Fruit fly (Drosophila melanogaster) whole organism, wandering third instar larva: Measurements from ENCODE around the gene Pgant35A.

ENCODE experiments used
- Abd-B ChIP-seq: fragments of >200 bp; optimal IDR thresholded peaks from 2 replicates; lab custom pipeline; 2017; ENCODE audit warnings: missing biosample characterization, missing genetic modification characterization
- CG32264 ChIP-seq: fragments of 200-800 bp; sonication (Bioruptor generic); optimal IDR thresholded peaks from 2 replicates; lab custom pipeline; 2016; ENCODE audit warnings: missing biosample characterization, missing genetic modification characterization
- CG9705 ChIP-seq: fragments of 200-800 bp; sonication (Bioruptor generic); optimal IDR thresholded peaks from 2 replicates; lab custom pipeline; 2018; ENCODE audit warnings: missing biosample characterization, mild to moderate bottlenecking, missing genetic modification characterization
- CrebA ChIP-seq: fragments of 200-800 bp; sonication (Bioruptor generic); optimal IDR thresholded peaks from 2 replicates; lab custom pipeline; 2016; ENCODE audit warnings: missing biosample characterization, mild to moderate bottlenecking, missing genetic modification characterization, borderline replicate concordance
- Dfd ChIP-seq: fragments of >200 bp; optimal IDR thresholded peaks from 2 replicates; lab custom pipeline; 2017; ENCODE audit warnings: missing biosample characterization, missing genetic modification characterization
- Dif ChIP-seq: fragments of 200-275, 200-300 bp; sonication (Bioruptor generic); optimal IDR thresholded peaks from 2 replicates; lab custom pipeline; 2018; ENCODE audit warnings: missing biosample characterization, missing genetic modification characterization; ENCODE audit not compliant: partially characterized antibody
- GATAd ChIP-seq: sonication (Bioruptor generic); optimal IDR thresholded peaks from 2 replicates; lab custom pipeline; 2016; ENCODE audit warnings: missing biosample characterization, missing genetic modification characterization
- HLH106 ChIP-seq: fragments of 200-800 bp; optimal IDR thresholded peaks from 3 replicates; lab custom pipeline; 2019; ENCODE audit warnings: missing biosample characterization, mild to moderate bottlenecking, missing genetic modification characterization, moderate library complexity
- Hnf4 ChIP-seq: fragments of 200-800 bp; sonication (Bioruptor generic); optimal IDR thresholded peaks from 2 replicates; lab custom pipeline; 2016; ENCODE audit warnings: missing biosample characterization, mild to moderate bottlenecking, missing genetic modification characterization
- Hr78 ChIP-seq: fragments of >200 bp; optimal IDR thresholded peaks from 2 replicates; lab custom pipeline; 2017; ENCODE audit warnings: missing biosample characterization, missing genetic modification characterization
- Hr83 ChIP-seq: fragments of 200-300 bp; sonication (Bioruptor generic); optimal IDR thresholded peaks from 2 replicates; lab custom pipeline; 2016; ENCODE audit warnings: missing biosample characterization, mild to moderate bottlenecking, missing genetic modification characterization, moderate library complexity; ENCODE audit not compliant: poor library complexity, severe bottlenecking
- Jra ChIP-seq: sonication (Bioruptor generic); optimal IDR thresholded peaks from 2 replicates; lab custom pipeline; 2016; ENCODE audit warnings: missing biosample characterization, missing genetic modification characterization
- Mio ChIP-seq: sonication (Bioruptor generic); optimal IDR thresholded peaks from 2 replicates; lab custom pipeline; 2016; ENCODE audit warnings: missing biosample characterization, missing genetic modification characterization
- Myc ChIP-seq: fragments of >200 bp; optimal IDR thresholded peaks from 2 replicates; lab custom pipeline; 2017
- N ChIP-seq: fragments of >200 bp; optimal IDR thresholded peaks from 2 replicates; lab custom pipeline; 2018; ENCODE audit warnings: missing biosample characterization, missing external identifiers, missing genetic modification characterization
- OdsH ChIP-seq: fragments of 200-800 bp; sonication (Bioruptor generic); optimal IDR thresholded peaks from 2 replicates; lab custom pipeline; 2016; ENCODE audit warnings: missing biosample characterization, mild to moderate bottlenecking, missing genetic modification characterization
- Rel ChIP-seq, 2 experiments: fragments of 200-800 bp; sonication (Bioruptor generic) in 1 of 2; optimal IDR thresholded peaks; 2 replicates in 1 of 2; 3 replicates in 1 of 2; lab custom pipeline; 2016 to 2019; ENCODE audit warnings: mild to moderate bottlenecking in 2 of 2, missing biosample characterization in 2 of 2, missing genetic modification characterization in 2 of 2, moderate library complexity in 1 of 2
- Sp1 ChIP-seq: fragments of 200-800 bp; sonication (Bioruptor generic); optimal IDR thresholded peaks from 3 replicates; lab custom pipeline; 2019; ENCODE audit warnings: missing biosample characterization, mild to moderate bottlenecking, missing genetic modification characterization, moderate library complexity
- Vsx2 ChIP-seq: fragments of 200-300, 225-300 bp; sonication (Bioruptor generic); optimal IDR thresholded peaks from 2 replicates; lab custom pipeline; 2018; ENCODE audit warnings: missing biosample characterization, missing genetic modification characterization; ENCODE audit not compliant: partially characterized antibody
- br ChIP-seq: fragments of 200-800 bp; sonication (Bioruptor generic); optimal IDR thresholded peaks from 2 replicates; lab custom pipeline; 2016; ENCODE audit warnings: missing biosample characterization, missing genetic modification characterization
- brk ChIP-seq: fragments of 200-800 bp; sonication (Bioruptor generic); optimal IDR thresholded peaks from 2 replicates; lab custom pipeline; 2016; ENCODE audit warnings: missing biosample characterization, mild to moderate bottlenecking, missing genetic modification characterization
- dl ChIP-seq, 2 experiments: fragments of 175-275, 200-275 bp in 1 of 2; fragments of 200-275 bp in 1 of 2; sonication (Bioruptor generic); optimal IDR thresholded peaks; lab custom pipeline; 2018; ENCODE audit warnings: mild to moderate bottlenecking in 2 of 2, missing biosample characterization in 2 of 2, missing genetic modification characterization in 2 of 2, moderate library complexity in 2 of 2; ENCODE audit not compliant: partially characterized antibody in 2 of 2, insufficient read depth in 1 of 2
- dmrt93B ChIP-seq: fragments of 200-800 bp; sonication (Bioruptor generic); optimal IDR thresholded peaks from 2 replicates; lab custom pipeline; 2018; ENCODE audit warnings: missing biosample characterization, mild to moderate bottlenecking, missing genetic modification characterization
- dsf ChIP-seq: sonication (Bioruptor generic); optimal IDR thresholded peaks from 2 replicates; lab custom pipeline; 2016; ENCODE audit warnings: missing biosample characterization, missing genetic modification characterization, borderline replicate concordance
- ey ChIP-seq: fragments of 200-800 bp; sonication (Bioruptor generic); optimal IDR thresholded peaks from 2 replicates; lab custom pipeline; 2016; ENCODE audit warnings: missing biosample characterization, missing genetic modification characterization
- foxo ChIP-seq, 2 experiments: fragments of 200-800 bp; sonication (Bioruptor generic); optimal IDR thresholded peaks; 2 replicates in 1 of 2; 3 replicates in 1 of 2; lab custom pipeline; 2016 to 2017; ENCODE audit warnings: missing biosample characterization in 2 of 2, missing genetic modification characterization in 2 of 2
- fru ChIP-seq: fragments of 200-800 bp; sonication (Bioruptor generic); optimal IDR thresholded peaks from 3 replicates; lab custom pipeline; 2016; ENCODE audit warnings: missing biosample characterization, mild to moderate bottlenecking, missing genetic modification characterization
- h ChIP-seq: fragments of 200-800 bp; sonication (Bioruptor generic); optimal IDR thresholded peaks from 3 replicates; lab custom pipeline; 2016; ENCODE audit warnings: missing biosample characterization, mild to moderate bottlenecking, missing genetic modification characterization
- jim ChIP-seq: fragments of 175-275, 200-325 bp; sonication (Bioruptor generic); optimal IDR thresholded peaks from 2 replicates; lab custom pipeline; 2016; ENCODE audit warnings: missing biosample characterization, mild to moderate bottlenecking, missing genetic modification characterization
- lola ChIP-seq: fragments of >200 bp; optimal IDR thresholded peaks from 2 replicates; lab custom pipeline; 2017; ENCODE audit warnings: missing biosample characterization, missing genetic modification characterization
- pan ChIP-seq: fragments of >200 bp; optimal IDR thresholded peaks from 2 replicates; lab custom pipeline; 2017
- psq ChIP-seq: fragments of 200-800 bp; sonication (Bioruptor generic); optimal IDR thresholded peaks from 3 replicates; lab custom pipeline; 2017; ENCODE audit warnings: missing biosample characterization, mild to moderate bottlenecking, missing genetic modification characterization, moderate library complexity
- rgr ChIP-seq: fragments of 200-800 bp; sonication (Bioruptor generic); optimal IDR thresholded peaks from 3 replicates; lab custom pipeline; 2016; ENCODE audit warnings: missing biosample characterization, mild to moderate bottlenecking, missing genetic modification characterization
- sage ChIP-seq: fragments of 200-800 bp; sonication (Bioruptor generic); optimal IDR thresholded peaks from 2 replicates; lab custom pipeline; 2016; ENCODE audit warnings: missing biosample characterization, mild to moderate bottlenecking, missing genetic modification characterization
- sv ChIP-seq: fragments of 200-800 bp; sonication (Bioruptor generic); optimal IDR thresholded peaks from 3 replicates; lab custom pipeline; 2016; ENCODE audit warnings: missing biosample characterization, missing genetic modification characterization
- tai ChIP-seq: sonication (Bioruptor generic); optimal IDR thresholded peaks from 2 replicates; lab custom pipeline; 2016; ENCODE audit warnings: missing biosample characterization, missing genetic modification characterization
- usp ChIP-seq: fragments of >200 bp; optimal IDR thresholded peaks from 2 replicates; lab custom pipeline; 2017; ENCODE audit warnings: missing biosample characterization, missing genetic modification characterization
- woc ChIP-seq: sonication (Bioruptor generic); optimal IDR thresholded peaks from 2 replicates; lab custom pipeline; 2016; ENCODE audit warnings: missing biosample characterization, mild to moderate bottlenecking, missing genetic modification characterization

Pgant35A gene

DNA sequence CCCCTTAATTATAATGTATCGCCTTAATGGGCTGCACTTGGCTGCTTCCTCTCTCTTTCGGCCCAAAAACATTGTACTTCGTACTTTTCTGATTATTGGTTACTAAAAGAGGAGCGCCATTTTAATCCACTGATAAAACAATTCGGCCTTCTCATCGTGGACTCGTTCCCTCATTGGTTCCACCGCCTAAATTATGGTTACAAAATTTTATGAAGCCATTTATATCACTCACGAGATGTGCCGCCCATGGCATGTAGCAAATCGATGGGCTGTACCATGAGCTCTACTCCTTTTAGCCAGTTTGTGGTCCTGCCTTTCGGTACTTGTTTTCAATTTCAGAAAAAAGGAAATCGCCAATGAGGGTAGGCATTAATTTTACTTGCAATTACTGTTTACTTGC is 9.8 kb downstream of the Pgant35A start:
- TF ChIP-seq Hr78, result no peak

dm6 chr2L:14369933-14370776 is 11.1 kb downstream of the Pgant35A start:
- TF ChIP-seq dmrt93B (GFP tag; lab: Kevin White, UChicago) (peak; percentile 90), pan (lab: Kevin White, UChicago) (peak; percentile 80), HLH106 (tag; lab: Kevin White, UChicago) (peak; percentile 95), Mio (GFP tag; lab: Kevin White, UChicago) (peak; percentile 28), psq (GFP tag; lab: Kevin White, UChicago) (peak; percentile 85), GATAd (GFP tag; lab: Kevin White, UChicago) (no peak), OdsH (peak; percentile 93), foxo (GFP tag; optimal IDR thresholded peaks at IDR 0.05; lab: Kevin White, UChicago) (peak in 1 of 2 experiments; percentile 97), Jra (GFP tag; lab: Kevin White, UChicago) (peak; percentile 84), tai (GFP tag; lab: Kevin White, UChicago) (peak; percentile 82), Hr83 (GFP tag; lab: Kevin White, UChicago) (no peak), Vsx2 (no peak), dsf (GFP tag; lab: Kevin White, UChicago) (peak; percentile 50), br (peak; percentile 94), lola (GFP tag; lab: Kevin White, UChicago) (no peak), CrebA (peak; percentile 0), Rel (GFP tag; optimal IDR thresholded peaks at IDR 0.05; lab: Kevin White, UChicago) (no peak), Rel (tag; optimal IDR thresholded peaks at IDR 0.05; lab: Kevin White, UChicago) (peak; percentile 60), CG9705 (GFP tag; lab: Kevin White, UChicago) (peak; percentile 90), jim (GFP tag; lab: Kevin White, UChicago) (no peak), fru (GFP tag; lab: Kevin White, UChicago) (peak; percentile 97), Abd-B (GFP tag; lab: Kevin White, UChicago) (no peak), CG32264 (GFP tag; lab: Kevin White, UChicago) (no peak), Dif (no peak), brk (GFP tag; lab: Kevin White, UChicago) (peak; percentile 90), N (GFP tag; lab: Kevin White, UChicago) (no peak), ey (GFP tag; lab: Kevin White, UChicago) (peak; percentile 94), rgr (GFP tag; lab: Kevin White, UChicago) (peak; percentile 92), Dfd (peak; percentile 98), Myc (lab: Kevin White, UChicago) (no peak), sv (GFP tag; lab: Kevin White, UChicago) (no peak), Hr78 (no peak), h (peak; percentile 83), sage (peak; percentile 41), Hnf4 (GFP tag; lab: Kevin White, UChicago) (peak; percentile 88), woc (GFP tag; lab: Kevin White, UChicago) (peak; percentile 68), usp (GFP tag; lab: Kevin White, UChicago) (no peak), Sp1 (GFP tag; lab: Kevin White, UChicago) (peak; percentile 94), dl (GFP tag; optimal IDR thresholded peaks at IDR 0.05; lab: Kevin White, UChicago; ENCODE audit: insufficient read depth in 1 of 2, partially characterized antibody in 2 of 2) (no peak)

- TF ChIP-seq Myc (lab: Kevin White, UChicago) (no peak), Mio (GFP tag; lab: Kevin White, UChicago) (no peak), fru (GFP tag; lab: Kevin White, UChicago) (no peak), Dfd (no peak), Vsx2 (no peak), sage (no peak), usp (GFP tag; lab: Kevin White, UChicago) (no peak), N (GFP tag; lab: Kevin White, UChicago) (no peak), Sp1 (GFP tag; lab: Kevin White, UChicago) (no peak), h (no peak)
Measured at dm6 chr2L:14370777-14371096, 11.7 kb downstream of the Pgant35A start.
